Worm (Caenorhabditis elegans): ENCODE measurements around the gene fbxa-105.

The fbxa-105 gene

ce11 chrV:7432441-7433146, 40.8 kb upstream of the fbxa-105 start (continued):
- TF ChIP-seq aptf-2 (GFP tag; conservative IDR thresholded peaks at IDR 0.05) (no peak), ztf-26 (tag; optimal IDR thresholded peaks at IDR 0.05) (peak; percentile 40), attf-5 (GFP tag; optimal IDR thresholded peaks at IDR 0.05) (peak; percentile 50), nhr-27 (tag; optimal IDR thresholded peaks at IDR 0.05) (peak; percentile 33), pbrm-1 (GFP tag; IDR thresholded peaks at IDR 0.05) (peak; percentile 64; the same call in 1 of the 2 replicates), chd-7 (tag; optimal IDR thresholded peaks at IDR 0.05) (peak; percentile 82), F37B4.10 (GFP tag; IDR thresholded peaks at IDR 0.05) (no peak), egl-44 (GFP tag; IDR thresholded peaks at IDR 0.05) (peak; percentile 44; the same call in 1 of the 2 replicates), F57C9.4 (tag; optimal IDR thresholded peaks at IDR 0.05) (peak; percentile 50), D2030.7 (GFP tag; IDR thresholded peaks at IDR 0.05) (no peak), let-607 (tag; optimal IDR thresholded peaks at IDR 0.05) (peak in 1 of 2 experiments; percentile 42), nfya-1 (tag; optimal IDR thresholded peaks at IDR 0.05; ENCODE audit: borderline replicate concordance, insufficient read depth) (no peak), Y95B8A.8 (GFP tag; IDR thresholded peaks at IDR 0.05) (peak; percentile 63; the same call in 1 of the 2 replicates), lsy-27 (tag; optimal IDR thresholded peaks at IDR 0.05; ENCODE audit: borderline replicate concordance, insufficient read depth) (no peak), ama-1 (optimal IDR thresholded peaks at IDR 0.05) (peak; percentile 88), ama-1 (GFP tag; optimal IDR thresholded peaks at IDR 0.05) (no peak), unc-62 (GFP tag; optimal IDR thresholded peaks at IDR 0.05) (no peak), lag-1 (GFP tag; IDR thresholded peaks at IDR 0.05) (no peak), tbp1 (GFP tag; optimal IDR thresholded peaks at IDR 0.05) (peak; percentile 38), gei-17 (GFP tag; optimal IDR thresholded peaks at IDR 0.05) (no peak), ztf-22 (GFP tag; optimal IDR thresholded peaks at IDR 0.05) (peak; percentile 63), ceh-79 (tag; optimal IDR thresholded peaks at IDR 0.05) (peak; percentile 21), nfya-2 (GFP tag; IDR thresholded peaks at IDR 0.05) (0 out of 2 replicates have a peak, but pooled peaks have one; percentile 38), egl-18 (GFP tag; IDR thresholded peaks at IDR 0.05) (no peak), athp-1 (tag; optimal IDR thresholded peaks at IDR 0.05) (peak; percentile 46), F55B11.4 (tag; optimal IDR thresholded peaks at IDR 0.05; ENCODE audit: borderline replicate concordance, insufficient read depth) (no peak), F23B12.7 (tag; optimal IDR thresholded peaks at IDR 0.05; ENCODE audit: insufficient read depth) (no peak), repo-1 (tag; optimal IDR thresholded peaks at IDR 0.05) (peak; percentile 78), madf-10 (tag; optimal IDR thresholded peaks at IDR 0.05) (peak; percentile 82), hlh-12 (tag; optimal IDR thresholded peaks at IDR 0.05) (no peak), snpc-1.3 (tag; optimal IDR thresholded peaks at IDR 0.05; ENCODE audit: insufficient read depth) (no peak), tlf-1 (GFP tag; optimal IDR thresholded peaks at IDR 0.05) (peak; percentile 53), B0261.1 (tag; optimal IDR thresholded peaks at IDR 0.05) (no peak), cebp-2 (GFP tag; IDR thresholded peaks at IDR 0.05) (no peak), ZK185.1 (tag; optimal IDR thresholded peaks at IDR 0.05; ENCODE audit: poor library complexity, severe bottlenecking) (peak; percentile 17), madf-3 (GFP tag; IDR thresholded peaks at IDR 0.05) (0 out of 2 replicates have a peak, but pooled peaks have one; percentile 2), mxl-1 (tag; optimal IDR thresholded peaks at IDR 0.05) (peak; percentile 4), ets-4 (GFP tag; optimal IDR thresholded peaks at IDR 0.05) (peak; percentile 63), zfh-2 (GFP tag; conservative IDR thresholded peaks at IDR 0.05) (no peak)

Data from whole organism, young adult.